In genomic region chrX:2089812-2090211, dm6 we compare ENCODE assay signal across 3 fruit fly cellular contexts.
TF ChIP-seq lines count a peak whose summit lies in the region.

No protein-coding gene starts in this region.

- TF ChIP-seq CTCF in whole organism, embryonic (GFP tag; optimal IDR thresholded peaks at IDR 0.05; lab: Kevin White, UChicago) = no peak

TF ChIP-seq in whole organism, embryonic, 481 proteins besides CTCF, POLR2A, EP300 and RAD21:
- no peak for TF ChIP-seq zf30C (GFP tag; optimal IDR thresholded peaks at IDR 0.05; lab: Kevin White, UChicago)
- TF ChIP-seq CG17328 (GFP tag; IDR thresholded peaks at IDR 0.05; lab: Robert Waterston, UW) = no peak
- no peak for TF ChIP-seq HLH4C (GFP tag; IDR thresholded peaks at IDR 0.05; lab: Robert Waterston, UW; ENCODE audit: partially characterized antibody)
- peak; percentile 5 for TF ChIP-seq dmrt99B (tag; optimal IDR thresholded peaks at IDR 0.05; lab: Kevin White, UChicago)
- TF ChIP-seq chinmo (GFP tag; IDR thresholded peaks at IDR 0.05; lab: Robert Waterston, UW; ENCODE audit: partially characterized antibody) = 0 out of 4 replicates have a peak, but pooled peaks have one; percentile 19
- peak; percentile 71 for TF ChIP-seq Med (GFP tag; lab: Kevin White, UChicago)
- TF ChIP-seq peb (GFP tag; IDR thresholded peaks at IDR 0.05; lab: Robert Waterston, UW) = no peak
- TF ChIP-seq abd-A (tag; optimal IDR thresholded peaks at IDR 0.05; lab: Kevin White, UChicago) = no peak
- no peak for TF ChIP-seq CG4282 (GFP tag; optimal IDR thresholded peaks at IDR 0.05; lab: Kevin White, UChicago)
- TF ChIP-seq CG4707 (GFP tag; optimal IDR thresholded peaks at IDR 0.05; lab: Kevin White, UChicago) = no peak
- TF ChIP-seq CG32772 (GFP tag; IDR thresholded peaks at IDR 0.05; lab: Robert Waterston, UW) = no peak
- peak; percentile 26 for TF ChIP-seq kay (GFP tag; optimal IDR thresholded peaks at IDR 0.05; lab: Kevin White, UChicago)
- TF ChIP-seq NfI (GFP tag; optimal IDR thresholded peaks at IDR 0.05; lab: Kevin White, UChicago) = no peak
- peak; percentile 13 for TF ChIP-seq CG8388 (GFP tag; optimal IDR thresholded peaks at IDR 0.05; lab: Kevin White, UChicago)
- no peak for TF ChIP-seq mirr (GFP tag; optimal IDR thresholded peaks at IDR 0.05; lab: Kevin White, UChicago)
- TF ChIP-seq Deaf1 (tag; optimal IDR thresholded peaks at IDR 0.05; lab: Kevin White, UChicago) = peak; percentile 3
- no peak for TF ChIP-seq az2 (GFP tag; optimal IDR thresholded peaks at IDR 0.05; lab: Kevin White, UChicago)
- TF ChIP-seq cg (GFP tag; optimal IDR thresholded peaks at IDR 0.05; lab: Kevin White, UChicago) = peak; percentile 28
- no peak for TF ChIP-seq Elba2 (GFP tag; optimal IDR thresholded peaks at IDR 0.05; lab: Kevin White, UChicago)
- TF ChIP-seq CG10543 (GFP tag; optimal IDR thresholded peaks at IDR 0.05; lab: Kevin White, UChicago) = peak; percentile 14
- no peak for TF ChIP-seq CG34224 (GFP tag; IDR thresholded peaks at IDR 0.05; lab: Robert Waterston, UW; ENCODE audit: partially characterized antibody)
- TF ChIP-seq sd (tag; optimal IDR thresholded peaks at IDR 0.05; lab: Kevin White, UChicago) = peak; percentile 75
- no peak for TF ChIP-seq tio (GFP tag; optimal IDR thresholded peaks at IDR 0.05; lab: Kevin White, UChicago)
- peak; percentile 14 for TF ChIP-seq sug (tag; optimal IDR thresholded peaks at IDR 0.05; lab: Kevin White, UChicago)
- peak; percentile 80 for TF ChIP-seq CG11695 (GFP tag; IDR thresholded peaks at IDR 0.05; lab: Robert Waterston, UW)
- no peak for TF ChIP-seq CG8924 (tag; optimal IDR thresholded peaks at IDR 0.05; lab: Kevin White, UChicago)
- TF ChIP-seq CG31365 (tag; optimal IDR thresholded peaks at IDR 0.05; lab: Kevin White, UChicago) = no peak
- no peak for TF ChIP-seq sisA (GFP tag; IDR thresholded peaks at IDR 0.05; lab: Robert Waterston, UW)
TF ChIP-seq in whole organism, embryonic: peak in this region for 11.

TF ChIP-seq in whole organism, prepupa, 60 proteins besides CTCF, POLR2A, EP300 and RAD21:
- TF ChIP-seq Eip78C (GFP tag; lab: Kevin White, UChicago) (peak; percentile 79), CG3032 (tag; optimal IDR thresholded peaks at IDR 0.05; lab: Kevin White, UChicago) (peak; percentile 16), Ets96B (tag; optimal IDR thresholded peaks at IDR 0.05; lab: Kevin White, UChicago) (peak; percentile 10), CG32006 (GFP tag; optimal IDR thresholded peaks at IDR 0.05; lab: Kevin White, UChicago) (peak; percentile 20), CG10669 (GFP tag; optimal IDR thresholded peaks at IDR 0.05; lab: Kevin White, UChicago) (peak; percentile 20), Hr4 (GFP tag; optimal IDR thresholded peaks at IDR 0.05; lab: Kevin White, UChicago) (no peak)

TF ChIP-seq in whole organism, pupa, 21 proteins besides CTCF, POLR2A, EP300 and RAD21:
- TF ChIP-seq CG17806 (tag; optimal IDR thresholded peaks at IDR 0.05; lab: Kevin White, UChicago) (no peak), gl (tag; optimal IDR thresholded peaks at IDR 0.05; lab: Kevin White, UChicago) (no peak), CG12605 (GFP tag; IDR thresholded peaks at IDR 0.05; lab: Robert Waterston, UW) (no peak), CG9948 (tag; optimal IDR thresholded peaks at IDR 0.05; lab: Kevin White, UChicago) (no peak), Pif1A (GFP tag; optimal IDR thresholded peaks at IDR 0.05; lab: Kevin White, UChicago) (no peak), CG15710 (tag; optimal IDR thresholded peaks at IDR 0.05; lab: Kevin White, UChicago) (no peak), CG14655 (GFP tag; optimal IDR thresholded peaks at IDR 0.05; lab: Kevin White, UChicago) (peak; percentile 35), CG13204 (GFP tag; optimal IDR thresholded peaks at IDR 0.05; lab: Kevin White, UChicago) (no peak), rn (GFP tag; IDR thresholded peaks at IDR 0.05; lab: Robert Waterston, UW) (no peak), CG4496 (GFP tag; IDR thresholded peaks at IDR 0.05; lab: Robert Waterston, UW) (no peak), Pif1B (GFP tag; optimal IDR thresholded peaks at IDR 0.05; lab: Kevin White, UChicago) (no peak), D1 (tag; optimal IDR thresholded peaks at IDR 0.05; lab: Kevin White, UChicago) (no peak), CG34367 (tag; optimal IDR thresholded peaks at IDR 0.05; lab: Kevin White, UChicago) (no peak), CG8159 (tag; optimal IDR thresholded peaks at IDR 0.05; lab: Kevin White, UChicago) (peak; percentile 33), CG8301 (tag; optimal IDR thresholded peaks at IDR 0.05; lab: Kevin White, UChicago) (peak; percentile 31), CG32121 (GFP tag; IDR thresholded peaks at IDR 0.05; lab: Robert Waterston, UW) (no peak), CG10348 (GFP tag; IDR thresholded peaks at IDR 0.05; lab: Robert Waterston, UW) (no peak), Ets98B (GFP tag; IDR thresholded peaks at IDR 0.05; lab: Robert Waterston, UW) (no peak), EcR (GFP tag; optimal IDR thresholded peaks at IDR 0.05; lab: Kevin White, UChicago) (no peak), Snoo (tag; optimal IDR thresholded peaks at IDR 0.05; lab: Kevin White, UChicago) (no peak), fd96Ca (GFP tag; IDR thresholded peaks at IDR 0.05; lab: Robert Waterston, UW) (no peak)
